Fruit fly (Drosophila melanogaster): Measurements from ENCODE around the gene CG8607.
A peak's percentile ranks its signal among the peaks of the same experiment; 100 is the strongest.

The CG8607 gene

dm6 chr3L:7367798-7368678 is 48.2 kb downstream of the CG8607 start (continued):
- TF ChIP-seq tll (GFP tag; optimal IDR thresholded peaks at IDR 0.05) (no peak), CG11696 (GFP tag; IDR thresholded peaks at IDR 0.05) (no peak), slbo (GFP tag; IDR thresholded peaks at IDR 0.05) (peak; percentile 45), zen2 (GFP tag; IDR thresholded peaks at IDR 0.05; ENCODE audit: partially characterized antibody) (no peak), D (optimal IDR thresholded peaks at IDR 0.05) (peak; percentile 84), D (GFP tag; optimal IDR thresholded peaks at IDR 0.05) (no peak), CG11247 (GFP tag; IDR thresholded peaks at IDR 0.05) (no peak), sqz (GFP tag; optimal IDR thresholded peaks at IDR 0.05) (peak; percentile 33), Dip3 (GFP tag; optimal IDR thresholded peaks at IDR 0.05) (no peak), CG18476 (GFP tag; optimal IDR thresholded peaks at IDR 0.05) (no peak), CG6254 (GFP tag; optimal IDR thresholded peaks at IDR 0.05) (peak; percentile 18), br (optimal IDR thresholded peaks at IDR 0.05) (no peak), mirr (GFP tag; optimal IDR thresholded peaks at IDR 0.05) (peak; percentile 94), gsb (GFP tag; IDR thresholded peaks at IDR 0.05) (no peak), TFAM (GFP tag; optimal IDR thresholded peaks at IDR 0.05) (no peak), az2 (GFP tag; optimal IDR thresholded peaks at IDR 0.05) (peak; percentile 1), CG10147 (GFP tag; optimal IDR thresholded peaks at IDR 0.05) (no peak), ems (GFP tag; optimal IDR thresholded peaks at IDR 0.05) (peak; percentile 31), Oli (tag; optimal IDR thresholded peaks at IDR 0.05) (peak; percentile 40), zen (tag; optimal IDR thresholded peaks at IDR 0.05) (no peak), abd-A (tag; optimal IDR thresholded peaks at IDR 0.05) (peak; percentile 72), Hr39 (optimal IDR thresholded peaks at IDR 0.05) (no peak), BEAF-32 (GFP tag; optimal IDR thresholded peaks at IDR 0.05) (peak; percentile 0), CG8924 (tag; optimal IDR thresholded peaks at IDR 0.05) (peak; percentile 42), Dbx (GFP tag; IDR thresholded peaks at IDR 0.05) (0 out of 3 replicates have a peak, but pooled peaks have one; percentile 5), Pdp1 (GFP tag; optimal IDR thresholded peaks at IDR 0.05) (peak in 1 of 2 experiments; percentile 49), nom (GFP tag; optimal IDR thresholded peaks at IDR 0.05) (peak; percentile 18), Ravus (GFP tag; IDR thresholded peaks at IDR 0.05) (no peak), pan (optimal IDR thresholded peaks at IDR 0.05) (no peak), pan (GFP tag; optimal IDR thresholded peaks at IDR 0.05 in 1 of 2, IDR thresholded peaks at IDR 0.05 in 1 of 2) (peak in 1 of 2 experiments; percentile 32), tap (tag; optimal IDR thresholded peaks at IDR 0.05) (peak; percentile 29), nerfin-1 (tag; optimal IDR thresholded peaks at IDR 0.05) (peak; percentile 31), Deaf1 (tag; optimal IDR thresholded peaks at IDR 0.05) (no peak), row (GFP tag; IDR thresholded peaks at IDR 0.05) (peak; percentile 15; the same call in 1 of the 3 replicates), bab2 (GFP tag; optimal IDR thresholded peaks at IDR 0.05) (peak; percentile 3), C15 (GFP tag; IDR thresholded peaks at IDR 0.05) (no peak), CG30020 (tag; optimal IDR thresholded peaks at IDR 0.05) (no peak), CG10209 (GFP tag; optimal IDR thresholded peaks at IDR 0.05) (peak; percentile 35), nerfin-2 (GFP tag; IDR thresholded peaks at IDR 0.05; ENCODE audit: partially characterized antibody) (no peak), Dip2 (GFP tag; IDR thresholded peaks at IDR 0.05) (no peak), pros (GFP tag; optimal IDR thresholded peaks at IDR 0.05) (peak; percentile 70), grau (tag; optimal IDR thresholded peaks at IDR 0.05) (peak; percentile 25), sens (GFP tag) (peak; percentile 67), CG34376 (GFP tag; optimal IDR thresholded peaks at IDR 0.05) (peak; percentile 80), unpg (GFP tag; optimal IDR thresholded peaks at IDR 0.05) (peak; percentile 59), Nf-YC (tag; optimal IDR thresholded peaks at IDR 0.05) (peak; percentile 31), fd3F (GFP tag; optimal IDR thresholded peaks at IDR 0.05) (no peak), repo (GFP tag; optimal IDR thresholded peaks at IDR 0.05) (peak; percentile 2), CG9727 (GFP tag; optimal IDR thresholded peaks at IDR 0.05) (peak; percentile 22)
